Worm (Caenorhabditis elegans): Measurements from ENCODE around the gene srw-89.

Gene srw-89

DNA sequence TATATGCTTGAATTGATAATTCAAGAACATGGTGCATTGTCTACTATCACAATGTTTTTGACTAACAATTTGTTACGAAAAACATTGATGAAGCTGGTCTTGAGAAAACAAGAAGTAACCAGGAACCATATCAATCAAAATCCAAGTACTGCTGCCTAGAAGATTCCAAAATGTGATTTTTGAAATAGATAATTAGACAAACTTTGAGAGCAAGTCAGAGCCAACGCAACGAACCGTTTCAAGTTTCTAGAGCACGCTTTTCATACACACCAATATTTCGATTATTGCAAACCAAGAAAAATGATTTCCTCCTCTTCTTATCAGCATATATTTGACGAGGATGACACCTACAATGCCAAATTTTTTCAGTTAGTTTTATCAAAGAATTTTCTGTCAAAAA lies at the start of gene srw-89:
Gene srw-89 (plus strand): TSS at position 301 of the 400 bp plus-strand sequence.
- no peak for TF ChIP-seq unc-62 (GFP tag; optimal IDR thresholded peaks at IDR 0.05)

DNA sequence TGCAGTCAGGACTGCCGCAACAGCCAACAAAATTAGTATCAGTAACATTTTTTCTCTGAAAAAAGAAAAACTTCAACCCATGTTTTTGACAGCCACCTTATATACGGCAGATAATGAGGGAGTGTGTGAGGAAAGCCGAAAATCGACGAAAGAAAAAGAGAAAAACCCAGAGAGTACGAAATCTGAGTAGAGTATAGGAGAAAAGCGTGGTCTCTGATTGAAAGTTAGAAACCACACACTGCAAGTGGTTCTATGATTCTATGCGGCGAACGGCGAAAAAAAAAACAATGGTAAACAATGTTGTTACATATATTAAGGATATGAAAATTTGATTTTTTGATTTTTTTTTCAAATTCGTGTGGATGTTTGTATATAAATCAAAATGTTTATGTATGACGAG lies 49.1 kb upstream of the srw-89 start, which contains the start of gene cyp-34A8:
Gene cyp-34A8 (minus strand): TSS at position 62 of the 400 bp plus-strand sequence.
- no peak for TF ChIP-seq unc-62 (GFP tag; optimal IDR thresholded peaks at IDR 0.05)

DNA sequence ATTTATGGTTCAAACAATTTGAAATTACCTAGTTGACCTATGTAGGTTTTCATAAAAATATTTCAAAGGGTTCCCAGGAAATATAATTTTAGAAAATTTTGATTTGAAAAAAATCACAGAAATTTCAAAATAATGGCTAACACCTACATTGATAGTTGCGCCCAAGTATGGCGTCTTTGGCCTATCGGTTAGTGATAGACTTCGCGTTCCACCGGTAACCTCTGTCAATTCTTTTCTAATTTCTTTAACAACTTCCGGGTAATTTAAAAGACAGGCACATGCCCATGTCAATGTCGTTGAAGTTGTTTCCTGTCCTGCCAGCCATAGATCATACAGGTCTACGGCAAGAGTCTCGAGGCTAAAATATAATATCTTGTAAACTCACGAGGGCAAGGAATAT lies 48.0 kb upstream of the srw-89 start:
- no peak for TF ChIP-seq unc-62 (GFP tag; optimal IDR thresholded peaks at IDR 0.05)

DNA sequence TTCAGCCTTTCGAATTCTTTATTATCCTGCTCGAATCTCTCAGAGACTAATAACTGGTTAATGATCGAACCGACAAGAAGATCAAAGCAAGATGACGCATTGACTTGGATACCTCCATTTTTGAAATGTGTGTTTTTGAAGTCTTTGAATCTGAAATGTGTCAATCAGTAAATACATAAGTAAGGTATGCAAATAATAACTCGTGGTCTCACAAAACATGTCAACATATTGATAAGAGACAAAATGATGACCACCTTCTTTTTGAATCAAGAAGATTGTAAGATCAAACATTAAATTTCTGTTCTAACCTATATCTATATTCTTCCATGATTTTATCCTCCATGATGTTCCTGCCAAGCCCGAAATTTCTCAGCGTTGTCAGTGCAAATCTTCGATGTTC lies 47.2 kb upstream of the srw-89 start:
- TF ChIP-seq unc-62 (GFP tag; optimal IDR thresholded peaks at IDR 0.05) = no peak

DNA sequence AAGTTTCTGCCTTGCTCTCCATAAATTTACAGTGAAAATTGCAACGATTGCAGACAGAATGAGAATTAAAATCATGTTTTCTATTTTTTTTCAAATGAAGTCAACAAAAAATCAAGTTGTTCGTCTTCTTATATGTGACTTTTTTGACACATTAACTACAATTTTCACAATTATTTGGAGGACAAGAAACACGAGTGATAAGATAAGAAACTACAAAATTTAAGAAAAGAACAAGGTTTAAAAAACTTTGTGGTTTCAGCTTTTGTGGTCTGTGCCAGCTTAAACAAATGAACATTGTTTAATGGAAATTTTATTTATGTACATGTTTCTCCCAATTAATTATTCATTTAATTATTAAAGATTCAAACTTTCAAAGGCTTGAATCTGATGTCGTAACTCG lies 46.5 kb upstream of the srw-89 start, which contains the start of gene cyp-34A9:
Gene cyp-34A9 (minus strand): TSS at position 131 of the 400 bp plus-strand sequence.
- TF ChIP-seq unc-62 (GFP tag; optimal IDR thresholded peaks at IDR 0.05) = no peak

DNA sequence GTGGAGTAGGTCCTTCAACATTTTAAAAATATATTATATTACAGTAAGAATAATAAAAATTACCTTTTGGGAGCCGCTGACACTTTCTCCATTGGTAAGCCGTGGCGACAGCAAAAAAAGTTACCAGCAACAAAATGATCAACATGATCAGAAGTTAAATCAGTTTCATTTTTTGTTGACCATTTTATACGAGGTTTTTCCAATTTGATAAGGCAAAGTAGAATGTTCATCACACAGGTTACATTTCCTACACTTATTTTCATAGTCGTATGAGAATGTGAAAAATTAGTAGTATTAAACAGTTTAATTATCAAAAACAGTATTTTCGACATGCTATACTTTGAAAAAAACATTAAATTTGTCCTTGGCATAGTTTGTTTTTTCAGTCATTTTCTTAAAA lies 44.0 kb upstream of the srw-89 start, which contains the start of gene cyp-34A10:
Gene cyp-34A10 (minus strand): TSS at position 146 of the 400 bp plus-strand sequence.
- TF ChIP-seq unc-62 (GFP tag; optimal IDR thresholded peaks at IDR 0.05) = no peak

DNA sequence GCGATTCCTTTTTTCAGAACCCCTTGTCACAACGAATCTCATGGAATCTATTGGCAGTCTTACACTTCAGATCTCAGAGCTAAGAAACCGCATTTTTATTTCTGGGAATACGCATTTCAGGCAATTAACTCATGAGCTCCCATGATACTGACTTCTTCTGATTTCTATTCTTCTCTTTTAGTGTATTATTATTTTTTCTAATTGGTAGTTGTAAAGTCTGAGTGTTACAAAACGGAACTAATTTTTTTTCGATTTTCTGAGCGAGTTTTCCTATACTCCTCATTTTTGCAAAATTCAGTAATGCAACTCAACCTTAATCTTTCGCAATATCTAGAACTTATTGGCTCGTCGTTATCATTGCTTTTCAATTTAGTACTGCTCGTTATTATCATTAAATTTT lies 42.5 kb upstream of the srw-89 start, which contains the start of gene str-82:
Gene str-82 (plus strand): TSS at position 301 of the 400 bp plus-strand sequence.
- TF ChIP-seq unc-62 (GFP tag; optimal IDR thresholded peaks at IDR 0.05) = no peak

DNA sequence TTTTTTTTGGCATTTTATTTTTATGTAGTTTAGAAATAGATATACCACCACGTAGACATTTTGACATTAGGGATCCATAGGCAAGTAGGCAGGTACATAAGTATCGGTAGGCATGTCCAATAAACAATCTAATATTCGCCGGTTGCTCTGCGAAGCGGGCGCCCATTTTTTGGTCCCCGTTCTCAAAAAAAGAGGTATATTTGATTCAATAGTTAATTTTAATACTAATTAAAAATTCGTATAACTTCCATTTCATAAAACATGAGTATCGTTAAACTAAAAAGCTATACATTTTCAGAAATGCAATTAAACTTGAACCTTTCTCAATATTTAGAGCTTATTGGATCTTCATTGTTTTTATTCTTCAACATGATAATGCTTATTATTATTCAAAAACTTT lies 39.9 kb upstream of the srw-89 start, which contains the start of gene str-83:
Gene str-83 (plus strand): TSS at position 301 of the 400 bp plus-strand sequence.
- TF ChIP-seq unc-62 (GFP tag; optimal IDR thresholded peaks at IDR 0.05) = no peak

DNA sequence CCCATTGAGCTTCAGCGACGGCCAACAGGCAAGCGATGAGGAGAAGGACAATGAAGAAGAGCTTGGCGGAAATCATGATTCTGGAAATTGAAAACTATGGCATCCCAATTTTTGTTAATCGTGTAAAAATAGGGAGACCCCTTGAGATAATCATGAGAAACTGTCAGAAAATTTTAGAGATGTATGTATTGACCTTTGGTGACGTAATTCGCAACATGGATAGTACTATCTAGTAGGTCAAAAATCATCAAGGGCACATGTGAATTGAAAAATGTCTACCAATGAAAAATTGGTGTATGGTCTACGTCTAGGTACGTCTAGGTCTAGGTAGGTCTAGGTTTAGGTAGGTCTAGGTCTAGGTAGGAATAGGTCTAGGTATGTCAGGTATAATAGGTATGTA lies 37.8 kb upstream of the srw-89 start, which contains the start of gene nlp-34:
Gene nlp-34 (minus strand): TSS at position 82 of the 400 bp plus-strand sequence.
- no peak for TF ChIP-seq unc-62 (GFP tag; optimal IDR thresholded peaks at IDR 0.05)

DNA sequence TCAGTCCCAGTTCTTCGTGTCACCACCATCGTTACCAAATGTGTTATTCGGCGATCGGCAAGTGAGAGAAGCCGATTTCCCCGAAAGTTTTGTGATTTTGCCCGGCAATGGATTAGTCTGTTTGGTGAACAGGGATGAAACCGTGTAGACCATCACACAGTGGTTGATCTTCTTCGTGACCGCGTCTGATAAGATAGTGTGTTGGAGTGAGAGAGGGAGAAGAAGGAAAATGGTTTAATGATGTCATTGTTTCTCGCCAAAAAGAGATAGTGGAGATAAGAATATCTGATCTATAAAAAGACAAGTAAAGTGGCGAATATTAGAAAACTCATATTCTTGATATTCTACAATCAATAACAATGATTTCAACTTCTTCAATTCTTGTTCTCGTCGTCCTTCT lies 37.1 kb upstream of the srw-89 start, which contains the start of gene nlp-31:
Gene nlp-31 (plus strand): TSS at position 237 of the 400 bp plus-strand sequence.
- no peak for TF ChIP-seq unc-62 (GFP tag; optimal IDR thresholded peaks at IDR 0.05)

DNA sequence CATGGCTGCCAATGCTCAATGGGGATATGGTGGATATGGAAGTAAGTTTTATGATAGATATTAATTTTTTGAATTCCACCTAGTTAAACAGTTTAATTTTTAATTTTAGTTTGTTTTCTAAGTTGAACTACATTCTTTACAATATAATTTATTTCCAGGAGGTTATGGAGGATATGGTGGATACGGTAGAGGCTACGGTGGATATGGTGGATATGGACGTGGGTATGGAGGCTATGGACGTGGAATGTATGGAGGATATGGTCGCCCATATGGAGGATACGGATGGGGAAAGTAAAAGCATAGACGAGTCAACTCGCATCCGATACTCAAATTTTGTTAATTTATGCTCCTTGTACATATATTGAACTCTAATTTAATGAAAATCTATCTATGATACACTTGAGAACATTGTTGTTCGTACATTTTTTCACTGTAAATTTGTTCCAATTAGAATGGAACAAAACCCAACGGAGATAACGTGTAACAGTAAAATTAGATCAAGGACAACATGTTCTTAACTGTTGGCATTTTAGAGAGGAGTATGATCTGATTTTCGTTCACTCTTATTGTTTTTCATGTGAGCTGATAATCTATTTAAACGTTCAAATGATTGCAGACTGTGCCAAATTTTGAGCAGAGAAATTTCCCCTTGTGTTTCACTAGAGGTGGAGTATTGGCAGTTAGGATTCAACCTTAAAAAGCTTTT lies 36.5 kb upstream of the srw-89 start:
- no peak for TF ChIP-seq unc-62 (GFP tag; optimal IDR thresholded peaks at IDR 0.05)

DNA sequence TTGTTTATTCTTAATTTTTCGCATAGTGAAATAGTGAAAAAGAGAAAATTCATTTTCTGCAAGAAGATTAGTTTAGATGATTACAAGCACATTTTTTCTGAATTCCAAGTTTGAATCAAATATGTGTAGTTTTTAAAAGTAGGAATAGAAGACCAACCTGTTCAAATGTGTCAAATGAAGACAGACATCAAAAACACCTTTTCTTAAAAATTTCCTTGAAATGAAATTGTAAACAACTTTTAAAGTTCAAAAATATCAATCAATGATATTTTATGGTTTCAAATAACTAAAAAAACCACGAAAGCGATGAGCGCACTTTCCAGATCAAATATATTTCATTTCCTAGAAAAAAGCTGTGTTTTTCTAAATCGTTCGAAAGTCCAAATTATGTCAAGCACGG lies 35.2 kb upstream of the srw-89 start, which contains the start of gene nlp-30:
Gene nlp-30 (plus strand): TSS at position 301 of the 400 bp plus-strand sequence.
- no peak for TF ChIP-seq unc-62 (GFP tag; optimal IDR thresholded peaks at IDR 0.05)

DNA sequence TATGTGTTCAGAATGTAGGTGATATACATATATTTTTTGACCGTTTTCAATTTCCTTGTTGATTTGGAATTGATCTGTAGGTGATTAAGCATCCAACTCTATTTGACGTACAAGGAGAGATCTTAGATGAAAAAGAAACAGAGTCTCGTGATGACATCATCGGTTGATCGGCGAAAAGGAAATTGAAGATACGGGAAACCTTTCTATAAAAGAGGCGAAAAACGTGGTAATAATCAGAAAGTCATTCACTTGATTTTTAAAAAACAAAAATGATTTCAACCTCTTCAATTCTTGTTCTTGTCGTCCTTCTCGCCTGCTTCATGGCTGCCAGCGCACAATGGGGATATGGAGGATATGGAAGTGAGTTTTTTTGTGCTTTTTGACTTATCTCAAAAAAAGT lies 32.7 kb upstream of the srw-89 start, which contains the start of gene nlp-29:
Gene nlp-29 (plus strand): TSS at position 248 of the 400 bp plus-strand sequence.
- no peak for TF ChIP-seq unc-62 (GFP tag; optimal IDR thresholded peaks at IDR 0.05)

DNA sequence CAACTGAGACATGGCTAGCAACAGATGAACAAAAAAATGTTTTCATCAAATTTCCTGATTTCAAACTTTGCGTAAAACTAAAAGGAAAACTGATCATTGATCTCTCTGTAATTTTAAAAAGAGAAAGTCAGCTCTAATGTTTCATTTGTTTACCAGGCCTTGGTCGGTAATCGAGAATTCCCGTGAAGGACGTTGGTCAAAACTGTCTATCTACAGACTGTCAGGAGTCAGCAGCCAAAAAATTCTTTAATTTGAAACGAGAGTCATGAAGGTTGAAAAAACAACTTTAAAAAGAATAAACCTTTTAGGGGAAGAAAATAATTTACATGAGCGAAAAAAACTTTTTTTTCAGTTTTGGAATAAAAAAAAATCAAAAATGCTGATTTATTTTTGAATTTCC lies 31.8 kb upstream of the srw-89 start:
- TF ChIP-seq unc-62 (GFP tag; optimal IDR thresholded peaks at IDR 0.05) = no peak

DNA sequence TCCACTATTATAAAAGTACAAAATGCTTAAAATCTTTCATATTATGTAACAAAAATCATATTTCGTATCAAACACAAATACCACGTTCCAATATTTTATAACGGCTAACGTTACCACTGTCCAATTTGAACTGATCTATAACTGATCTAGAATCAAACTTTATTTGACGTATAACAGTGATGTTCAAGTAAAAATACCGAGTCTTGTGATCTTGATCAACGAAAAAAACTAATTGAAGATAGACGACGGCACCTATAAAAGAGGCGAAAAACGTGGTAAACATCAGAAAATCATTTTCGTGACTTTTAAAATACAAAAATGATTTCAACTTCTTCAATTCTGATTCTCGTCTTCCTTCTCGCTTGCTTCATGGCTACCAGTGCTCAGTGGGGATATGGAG lies 29.3 kb upstream of the srw-89 start, which contains the start of gene nlp-28:
Gene nlp-28 (plus strand): TSS at position 285 of the 400 bp plus-strand sequence.
- TF ChIP-seq unc-62 (GFP tag; optimal IDR thresholded peaks at IDR 0.05) = no peak

DNA sequence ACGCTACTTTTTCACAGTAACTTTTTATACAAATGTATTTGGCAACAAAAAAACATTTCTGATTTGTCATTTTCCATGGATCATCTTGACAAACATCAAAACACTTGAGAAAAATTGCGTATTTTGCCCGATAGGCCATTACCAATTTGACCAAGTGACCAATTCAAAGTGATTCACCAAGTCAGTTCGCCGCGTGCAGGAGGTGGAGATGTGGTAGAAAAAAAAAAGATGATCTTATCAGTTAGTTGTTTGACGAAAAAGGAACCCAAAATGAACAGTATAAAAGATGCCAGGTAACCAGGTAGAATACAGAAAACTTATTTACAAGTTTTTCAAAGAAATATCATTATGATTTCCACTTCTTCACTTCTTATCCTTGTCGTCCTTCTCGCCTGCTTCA lies 27.8 kb upstream of the srw-89 start, which contains the start of gene nlp-27:
Gene nlp-27 (plus strand): TSS at position 309 of the 400 bp plus-strand sequence.
- TF ChIP-seq unc-62 (GFP tag; optimal IDR thresholded peaks at IDR 0.05) = no peak

DNA sequence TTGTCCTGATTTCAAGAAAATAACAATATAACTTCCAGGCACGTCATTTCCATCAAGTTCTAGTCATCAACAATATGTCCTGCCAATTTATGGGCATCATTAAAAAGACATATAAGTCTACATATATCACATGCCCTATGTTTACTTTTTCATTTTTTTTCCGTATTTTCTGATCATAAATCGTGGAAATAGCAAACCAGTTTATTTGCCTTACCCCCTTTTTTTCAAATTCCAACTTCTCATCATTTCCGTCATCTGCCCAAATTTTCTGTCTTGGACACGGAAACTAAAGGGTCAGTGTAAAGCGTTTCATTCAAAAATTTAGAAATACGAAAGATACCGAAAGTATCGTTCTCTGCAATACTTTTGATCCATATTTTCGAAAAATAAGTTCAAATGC lies 24.5 kb upstream of the srw-89 start:
- TF ChIP-seq unc-62 (GFP tag; optimal IDR thresholded peaks at IDR 0.05) = no peak
